Fruit fly (Drosophila melanogaster) whole organism: ENCODE data around the gene CG2991.

Source experiments
- CG8478 ChIP-seq: fragments of >200 bp; optimal IDR thresholded peaks from 2 replicates; lab custom pipeline; 2018; ENCODE audit warnings: inconsistent platforms
- Dll ChIP-seq: fragments of >200 bp; optimal IDR thresholded peaks from 2 replicates; lab custom pipeline; 2017
- EcR ChIP-seq, 2 experiments: fragments of >200 bp; optimal IDR thresholded peaks; 2 replicates each; lab custom pipeline; 2017; ENCODE audit warnings: missing biosample characterization in 2 of 2, missing genetic modification characterization in 2 of 2, missing genetic modification reagents in 2 of 2
- pan ChIP-seq: fragments of >200 bp; optimal IDR thresholded peaks from 2 replicates; lab custom pipeline; 2017
- psq ChIP-seq: fragments of >200 bp; optimal IDR thresholded peaks from 2 replicates; lab custom pipeline; 2017
- usp ChIP-seq: fragments of >200 bp; optimal IDR thresholded peaks from 2 replicates; lab custom pipeline; 2017; ENCODE audit warnings: missing biosample characterization, missing genetic modification characterization, mixed read lengths

- TF ChIP-seq usp (GFP tag; lab: Kevin White, UChicago) (no peak), EcR (GFP tag; optimal IDR thresholded peaks at IDR 0.05; lab: Kevin White, UChicago) (no peak), psq (lab: Kevin White, UChicago) (no peak), CG8478 (no peak), pan (no peak), Dll (no peak)
These were observed 970 bp upstream of the CG2991 start, which contains the start of the genes CG3104 and RpS21 for dm6 chr2L:2855773-2856615.
